Worm (Caenorhabditis elegans) whole organism, L2 larva: Measurements from ENCODE around the gene mth-2.

Experiments
- aly-2 ChIP-seq: fragments of 150-350 bp; optimal IDR thresholded peaks from 2 replicates; lab custom pipeline; 2014; ENCODE audit warnings: missing biosample characterization, missing genetic modification characterization
- ceh-82 ChIP-seq: fragments of 150-350 bp; optimal IDR thresholded peaks from 2 replicates; lab custom pipeline; 2014; ENCODE audit warnings: missing biosample characterization, missing genetic modification characterization
- elt-3 ChIP-seq: sonication (generic microtip); optimal IDR thresholded peaks from 2 replicates; lab custom pipeline; 2017; ENCODE audit warnings: missing biosample characterization, missing genetic modification characterization
- nhr-237 ChIP-seq: fragments of 150-350 bp; optimal IDR thresholded peaks from 2 replicates; lab custom pipeline; 2014; ENCODE audit warnings: missing biosample characterization, missing genetic modification characterization
- nhr-25 ChIP-seq: fragments of 150-350 bp; sonication (generic microtip); optimal IDR thresholded peaks from 3 replicates; lab custom pipeline; 2014; ENCODE audit warnings: missing biosample characterization, missing genetic modification characterization
- peb-1 ChIP-seq: fragments of 150-350 bp; optimal IDR thresholded peaks from 2 replicates; lab custom pipeline; 2014; ENCODE audit warnings: missing biosample characterization, missing genetic modification characterization

DNA sequence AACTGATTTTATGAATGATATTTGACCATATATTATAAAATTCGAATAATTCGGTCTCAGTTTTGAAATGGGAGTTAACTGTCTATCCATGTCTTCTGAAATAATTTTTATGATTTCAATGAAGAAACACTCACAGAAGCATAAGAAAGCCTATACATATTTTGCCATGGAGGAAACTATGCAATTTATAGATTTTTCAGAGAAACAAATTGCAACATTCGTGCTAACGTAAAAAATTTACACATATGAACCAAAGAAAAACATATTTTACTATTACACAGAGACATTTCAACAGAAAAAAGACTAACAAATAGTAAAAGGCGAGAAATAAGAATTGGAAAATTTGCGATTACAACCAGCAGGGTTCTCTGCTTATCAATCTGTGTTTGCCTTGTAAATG is 15.3 kb downstream of the mth-2 start, which contains the start of gene R03H10.7:
- TF ChIP-seq ceh-82 (tag; lab: Kevin White, UChicago) (no peak), nhr-237 (tag; lab: Kevin White, UChicago) (no peak), peb-1 (no peak), nhr-25 (tag; lab: Kevin White, UChicago) (no peak), aly-2 (no peak), elt-3 (tag; lab: Kevin White, UChicago) (no peak)
